Worm (Caenorhabditis elegans): Measurements from ENCODE around the gene ZK643.2.

ce11 chrIII:8944357-8944756, 12.0 kb upstream of the ZK643.2 start, which contains the start of gene dhrr-1:
- TF ChIP-seq med-1 (GFP tag; optimal IDR thresholded peaks at IDR 0.05; ENCODE audit: insufficient read depth): no peak
- no peak for TF ChIP-seq tab-1 (GFP tag; IDR thresholded peaks at IDR 0.05)
- TF ChIP-seq T22C8.4 (GFP tag; IDR thresholded peaks at IDR 0.05): no peak
- no peak for TF ChIP-seq flt-1 (GFP tag; IDR thresholded peaks at IDR 0.05)
- TF ChIP-seq klf-2 (GFP tag; conservative IDR thresholded peaks at IDR 0.05): no peak
